Worm (Caenorhabditis elegans) whole organism, early embryonic: ENCODE measurements around the gene sng-1.

Experiments used
- B0310.2 ChIP-seq: sonication (generic microtip); optimal IDR thresholded peaks from 2 replicates; lab custom pipeline; 2016; ENCODE audit warnings: mild to moderate bottlenecking, missing genetic modification characterization, missing compliant biosample characterization
- F13C5.2 ChIP-seq: sonication (generic microtip); optimal IDR thresholded peaks from 2 replicates; lab custom pipeline; 2017; ENCODE audit warnings: mild to moderate bottlenecking, missing genetic modification characterization, inconsistent platforms, missing compliant biosample characterization
- ama-1 ChIP-seq: fragments of 150-350 bp; optimal IDR thresholded peaks from 2 replicates; lab custom pipeline; 2014
- ceh-13 ChIP-seq: fragments of 200-800 bp; sonication (Bioruptor generic); optimal IDR thresholded peaks from 2 replicates; lab custom pipeline; 2018; ENCODE audit warnings: mild to moderate bottlenecking, missing genetic modification characterization, missing compliant biosample characterization
- ceh-36 ChIP-seq: sonication (generic microtip); optimal IDR thresholded peaks from 2 replicates; lab custom pipeline; 2016; ENCODE audit warnings: missing genetic modification characterization, inconsistent platforms, missing compliant biosample characterization
- ets-7 ChIP-seq: sonication (generic microtip); optimal IDR thresholded peaks from 2 replicates; lab custom pipeline; 2016; ENCODE audit warnings: missing genotype, missing genetic modification characterization, missing compliant biosample characterization
- flt-1 ChIP-seq: fragments of 200-800 bp; sonication (Bioruptor generic); IDR thresholded peaks from 2 replicates; pipeline ENCODE4 v1.3.6; 2022; ENCODE audit warnings: missing genetic modification characterization, missing compliant biosample characterization
- pes-1 ChIP-seq: fragments of 200-800 bp; sonication (Bioruptor generic); IDR thresholded peaks from 2 replicates; pipeline ENCODE4 v1.3.6; 2022; ENCODE audit warnings: missing genetic modification reagents, missing genetic modification characterization, missing compliant biosample characterization
- scrt-1 ChIP-seq: fragments of 200-800 bp; sonication (Bioruptor generic); IDR thresholded peaks from 2 replicates; pipeline ENCODE4 v1.3.6; 2022; ENCODE audit warnings: missing genetic modification characterization, missing compliant biosample characterization
- sea-1 ChIP-seq: fragments of 200-800 bp; sonication (Bioruptor generic); conservative IDR thresholded peaks from 2 replicates; pipeline ENCODE4 v1.3.6; 2022; ENCODE audit warnings: missing genetic modification characterization, missing compliant biosample characterization
- tbx-11 ChIP-seq: fragments of 200-800 bp; sonication (Bioruptor generic); IDR thresholded peaks from 2 replicates; pipeline ENCODE4 v1.3.6; 2022; ENCODE audit warnings: missing genetic modification characterization, missing compliant biosample characterization
- tra-4 ChIP-seq: sonication (generic microtip); optimal IDR thresholded peaks from 2 replicates; lab custom pipeline; 2017; ENCODE audit warnings: missing genetic modification characterization, missing compliant biosample characterization

- TF ChIP-seq ama-1 = no peak
- TF ChIP-seq ceh-36 (tag; lab: Kevin White, UChicago) = no peak
- TF ChIP-seq scrt-1 = no peak
- no peak for TF ChIP-seq B0310.2 (tag; lab: Kevin White, UChicago)
- TF ChIP-seq flt-1 (GFP tag; lab: Robert Waterston, UW) = no peak
- no peak for TF ChIP-seq sea-1 (GFP tag; lab: Robert Waterston, UW)
- TF ChIP-seq tbx-11 = no peak
- no peak for TF ChIP-seq ceh-13 (GFP tag; lab: Kevin White, UChicago)
- TF ChIP-seq pes-1 (GFP tag; lab: Robert Waterston, UW) = no peak
- TF ChIP-seq F13C5.2 (tag; lab: Kevin White, UChicago) = no peak
- no peak for TF ChIP-seq tra-4 (tag; lab: Kevin White, UChicago)
- TF ChIP-seq ets-7 (tag; lab: Kevin White, UChicago) = no peak
These were observed 35.6 kb upstream of the sng-1 start, which contains the start of gene lron-7 for ce11 chrX:7291810-7292209.
